Fruit fly (Drosophila melanogaster) whole organism, embryonic: Measurements from ENCODE around the gene CG3165.

Experiments
- Antp ChIP-seq: fragments of 200-800 bp; sonication (Bioruptor generic); optimal IDR thresholded peaks from 3 replicates; lab custom pipeline; 2016; ENCODE audit warnings: missing biosample characterization, missing genetic modification characterization
- Atf3 ChIP-seq: fragments of 200-800 bp; sonication (Bioruptor generic); optimal IDR thresholded peaks from 3 replicates; lab custom pipeline; 2016; ENCODE audit warnings: missing biosample characterization, missing genetic modification characterization
- Awh ChIP-seq: fragments of 200-800 bp; sonication (Bioruptor generic); IDR thresholded peaks from 2 replicates; pipeline ENCODE4, ENCODE4 v1.3.6; 2022; ENCODE audit warnings: missing biosample characterization, missing genetic modification characterization
- B-H2 ChIP-seq: fragments of 200-800 bp; sonication (Bioruptor generic); optimal IDR thresholded peaks from 2 replicates; lab custom pipeline; 2018; ENCODE audit warnings: missing biosample characterization, mild to moderate bottlenecking, missing genetic modification characterization
- CG10431 ChIP-seq: fragments of 200-800 bp; sonication (Bioruptor generic); optimal IDR thresholded peaks from 3 replicates; lab custom pipeline; 2018; ENCODE audit warnings: missing biosample characterization, mild to moderate bottlenecking, missing genetic modification characterization
- CG15601 ChIP-seq: fragments of 200-800 bp; sonication (Bioruptor generic); optimal IDR thresholded peaks from 3 replicates; lab custom pipeline; 2019; ENCODE audit warnings: missing biosample characterization, mild to moderate bottlenecking, missing genetic modification characterization, moderate library complexity
- CG15696 ChIP-seq: fragments of 200-800 bp; sonication (Bioruptor generic); optimal IDR thresholded peaks from 2 replicates; lab custom pipeline; 2019; ENCODE audit warnings: missing biosample characterization, mild to moderate bottlenecking, missing genetic modification characterization, moderate library complexity
- CG16863 ChIP-seq: fragments of 200-800 bp; sonication (Bioruptor generic); optimal IDR thresholded peaks from 3 replicates; lab custom pipeline; 2016; ENCODE audit warnings: missing biosample characterization, missing genetic modification characterization
- CG18262 ChIP-seq: fragments of 200-800 bp; optimal IDR thresholded peaks from 3 replicates; lab custom pipeline; 2019; ENCODE audit warnings: missing biosample characterization, mild to moderate bottlenecking, missing genetic modification characterization, moderate library complexity
- CG2120 ChIP-seq: fragments of 200-800 bp; sonication (Bioruptor generic); optimal IDR thresholded peaks from 3 replicates; lab custom pipeline; 2016; ENCODE audit warnings: missing biosample characterization, missing genetic modification characterization
- CG31441 ChIP-seq: fragments of 200-800 bp; sonication (Bioruptor generic); IDR thresholded peaks from 2 replicates; pipeline ENCODE4 v1.3.6; 2022; ENCODE audit warnings: missing biosample characterization, missing genetic modification characterization
- CG32532 ChIP-seq: fragments of 200-800 bp; sonication (Bioruptor generic); IDR thresholded peaks from 2 replicates; pipeline ENCODE4 v1.3.6; 2022; ENCODE audit warnings: missing biosample characterization, missing genetic modification characterization
- CG3995 ChIP-seq: fragments of 200-800 bp; sonication (Bioruptor generic); optimal IDR thresholded peaks from 3 replicates; lab custom pipeline; 2016; ENCODE audit warnings: missing biosample characterization, missing genetic modification characterization
- CG4707 ChIP-seq: fragments of 200-800 bp; sonication (Bioruptor generic); optimal IDR thresholded peaks from 2 replicates; lab custom pipeline; 2018; ENCODE audit warnings: missing biosample characterization, mild to moderate bottlenecking, missing genetic modification characterization, moderate library complexity
- CG4820 ChIP-seq: fragments of 200-800 bp; sonication (Bioruptor generic); optimal IDR thresholded peaks from 3 replicates; lab custom pipeline; 2016; ENCODE audit warnings: missing biosample characterization, missing genetic modification characterization
- CG6254 ChIP-seq: fragments of 200-800 bp; sonication (Bioruptor generic); optimal IDR thresholded peaks from 3 replicates; lab custom pipeline; 2017; ENCODE audit warnings: mild to moderate bottlenecking, missing biosample characterization, missing genetic modification reagents, missing genetic modification characterization
- CG6791 ChIP-seq: fragments of 200-800 bp; sonication (Bioruptor generic); IDR thresholded peaks from 3 replicates; pipeline ENCODE4 v1.3.6; 2022; ENCODE audit warnings: missing biosample characterization, missing genetic modification characterization; ENCODE audit not compliant: partially characterized antibody
- CG6813 ChIP-seq: fragments of 200-800 bp; sonication (Bioruptor generic); optimal IDR thresholded peaks from 2 replicates; lab custom pipeline; 2017; ENCODE audit warnings: missing biosample characterization, missing genetic modification characterization, mild to moderate bottlenecking, moderate library complexity, missing genetic modification reagents
- CG7372 ChIP-seq: fragments of 200-800 bp; sonication (Bioruptor generic); IDR thresholded peaks from 2 replicates; pipeline ENCODE4 v1.3.6; 2022; ENCODE audit warnings: missing biosample characterization, missing genetic modification characterization
- CG7556 ChIP-seq: fragments of 200-800 bp; sonication (Bioruptor generic); optimal IDR thresholded peaks from 2 replicates; lab custom pipeline; 2017; ENCODE audit warnings: missing biosample characterization, mild to moderate bottlenecking, missing genetic modification characterization
- CG7786 ChIP-seq: fragments of 200-800 bp; sonication (Bioruptor generic); optimal IDR thresholded peaks from 2 replicates; lab custom pipeline; 2016; ENCODE audit warnings: missing biosample characterization, missing genetic modification characterization
- CG8290 ChIP-seq, 3 experiments: fragments of 200-800 bp; sonication (Bioruptor generic); optimal IDR thresholded peaks; 2 replicates each; lab custom pipeline; 2016 to 2019; ENCODE audit warnings: missing biosample characterization in 3 of 3, missing genetic modification characterization in 3 of 3, mild to moderate bottlenecking in 2 of 3, moderate library complexity in 1 of 3
- D19B ChIP-seq: fragments of 200-800 bp; sonication (Bioruptor generic); optimal IDR thresholded peaks from 2 replicates; lab custom pipeline; 2017; ENCODE audit warnings: missing biosample characterization, mild to moderate bottlenecking, missing genetic modification characterization
- E2f2 ChIP-seq: fragments of 200-800 bp; sonication (Bioruptor generic); IDR thresholded peaks from 2 replicates; pipeline ENCODE4 v1.3.6; 2022; ENCODE audit warnings: missing biosample characterization, missing genetic modification characterization
- Jarid2 ChIP-seq: fragments of 200-800 bp; sonication (Bioruptor generic); optimal IDR thresholded peaks from 3 replicates; lab custom pipeline; 2017; ENCODE audit warnings: mild to moderate bottlenecking, missing biosample characterization, missing genetic modification reagents, missing genetic modification characterization
- Max ChIP-seq: fragments of 200-800 bp; sonication (Bioruptor generic); optimal IDR thresholded peaks from 2 replicates; lab custom pipeline; 2016; ENCODE audit warnings: missing biosample characterization, mild to moderate bottlenecking, missing genetic modification characterization
- Med ChIP-seq: fragments of 200-800 bp; sonication (Bioruptor generic); peaks from one replicate; lab custom pipeline; 2016; ENCODE audit warnings: missing biosample characterization, missing genetic modification characterization, mild to moderate bottlenecking, inconsistent platforms, moderate library complexity
- Nf-YB ChIP-seq: fragments of 200-800 bp; sonication (Bioruptor generic); optimal IDR thresholded peaks from 3 replicates; lab custom pipeline; 2019; ENCODE audit warnings: missing biosample characterization, mild to moderate bottlenecking, missing genetic modification characterization, moderate library complexity
- Opbp ChIP-seq: fragments of 200-800 bp; sonication (Bioruptor generic); IDR thresholded peaks from 3 replicates; pipeline ENCODE4 v1.3.6; 2022; ENCODE audit warnings: missing biosample characterization, missing genetic modification characterization; ENCODE audit not compliant: partially characterized antibody
- Sox100B ChIP-seq: fragments of 200-800 bp; sonication (Bioruptor generic); optimal IDR thresholded peaks from 3 replicates; lab custom pipeline; 2018; ENCODE audit warnings: missing biosample characterization, mild to moderate bottlenecking, missing genetic modification characterization
- Stat92E ChIP-seq, 3 experiments: fragments of >200 bp in 2 of 3; fragments of 200-800 bp in 1 of 3; sonication (Bioruptor generic) in 1 of 3; optimal IDR thresholded peaks; 2 replicates each; lab custom pipeline; 2017 to 2019; ENCODE audit warnings: missing biosample characterization in 3 of 3, missing genetic modification characterization in 3 of 3, mild to moderate bottlenecking in 1 of 3, moderate library complexity in 1 of 3
- Tbp ChIP-seq: fragments of >200 bp; optimal IDR thresholded peaks from 2 replicates; lab custom pipeline; 2018; ENCODE audit warnings: missing biosample characterization, missing genetic modification characterization
- Trl ChIP-seq, 3 experiments: fragments of >200 bp in 2 of 3; fragments of 200-800 bp in 1 of 3; sonication (Bioruptor generic) in 1 of 3; optimal IDR thresholded peaks; 2 replicates in 1 of 3; 3 replicates in 2 of 3; lab custom pipeline; 2016 to 2017; ENCODE audit warnings: missing biosample characterization in 1 of 3, missing genetic modification characterization in 1 of 3
- ap ChIP-seq: fragments of 200-800 bp; sonication (Bioruptor generic); IDR thresholded peaks from 2 replicates; pipeline ENCODE4 v1.3.6; 2022; ENCODE audit warnings: missing biosample characterization, missing genetic modification characterization
- ara ChIP-seq: fragments of 200-800 bp; sonication (Bioruptor generic); IDR thresholded peaks from 2 replicates; pipeline ENCODE4 v1.3.6; 2022; ENCODE audit warnings: missing biosample characterization, missing genetic modification characterization
- crc ChIP-seq: fragments of 200-800 bp; sonication (Bioruptor generic); optimal IDR thresholded peaks from 2 replicates; lab custom pipeline; 2016; ENCODE audit warnings: missing biosample characterization, missing genetic modification characterization
- croc ChIP-seq: fragments of 200-800 bp; sonication (Bioruptor generic); conservative IDR thresholded peaks from 3 replicates; pipeline ENCODE4 v1.3.6; 2022; ENCODE audit warnings: missing biosample characterization, missing genetic modification characterization
- dmrt99B ChIP-seq: fragments of 200-800 bp; sonication (Bioruptor generic); optimal IDR thresholded peaks from 2 replicates; lab custom pipeline; 2018; ENCODE audit warnings: missing biosample characterization, mild to moderate bottlenecking, missing genetic modification characterization, moderate library complexity
- ewg ChIP-seq: fragments of 200-800 bp; sonication (Bioruptor generic); optimal IDR thresholded peaks from 3 replicates; lab custom pipeline; 2017; ENCODE audit warnings: mild to moderate bottlenecking, missing biosample characterization, missing genetic modification reagents, missing genetic modification characterization
- grn ChIP-seq: fragments of 200-800 bp; sonication (Bioruptor generic); optimal IDR thresholded peaks from 3 replicates; lab custom pipeline; 2017; ENCODE audit warnings: missing biosample characterization, missing genetic modification characterization
- lmd ChIP-seq: fragments of 200-800 bp; sonication (Bioruptor generic); IDR thresholded peaks from 2 replicates; pipeline ENCODE4 v1.3.6; 2022; ENCODE audit warnings: missing biosample characterization, missing genetic modification characterization
- pb ChIP-seq: fragments of 200-800 bp; sonication (Bioruptor generic); optimal IDR thresholded peaks from 3 replicates; lab custom pipeline; 2016; ENCODE audit warnings: missing biosample characterization, missing genetic modification characterization
- peb ChIP-seq: fragments of 200-800 bp; sonication (Bioruptor generic); IDR thresholded peaks from 2 replicates; pipeline ENCODE4 v1.3.6; 2022; ENCODE audit warnings: missing biosample characterization, missing genetic modification characterization
- prd ChIP-seq, 3 experiments: fragments of >200 bp in 2 of 3; fragments of 200-800 bp in 1 of 3; sonication (Bioruptor generic) in 1 of 3; optimal IDR thresholded peaks in 2 of 3; IDR thresholded peaks in 1 of 3; 2 replicates in 2 of 3; 3 replicates in 1 of 3; pipeline versions ENCODE4 v1.3.6 to Lab custom; 2017 to 2022; ENCODE audit warnings: missing biosample characterization in 1 of 3, missing genetic modification characterization in 1 of 3
- rib ChIP-seq: fragments of 200-800 bp; sonication (Bioruptor generic); IDR thresholded peaks from 2 replicates; pipeline ENCODE4 v1.3.6; 2022; ENCODE audit warnings: missing biosample characterization, missing genetic modification characterization
- sr ChIP-seq: fragments of 200-800 bp; sonication (Bioruptor generic); IDR thresholded peaks from 3 replicates; pipeline ENCODE4 v1.3.6; 2022; ENCODE audit warnings: missing biosample characterization, missing genetic modification characterization
- stc ChIP-seq: fragments of 200-800 bp; sonication (Bioruptor generic); IDR thresholded peaks from 2 replicates; pipeline ENCODE4 v1.3.6; 2022; ENCODE audit warnings: missing biosample characterization, missing genetic modification characterization
- tin ChIP-seq: fragments of 200-800 bp; sonication (Bioruptor generic); optimal IDR thresholded peaks from 3 replicates; lab custom pipeline; 2016; ENCODE audit warnings: missing biosample characterization, missing genetic modification characterization
- tna ChIP-seq: fragments of 200-800 bp; sonication (Bioruptor generic); IDR thresholded peaks from 2 replicates; pipeline ENCODE4 v1.3.6; 2022; ENCODE audit warnings: missing biosample characterization, missing genetic modification characterization; ENCODE audit not compliant: partially characterized antibody
- tup ChIP-seq: fragments of 200-800 bp; sonication (Bioruptor generic); optimal IDR thresholded peaks from 2 replicates; lab custom pipeline; 2016; ENCODE audit warnings: missing biosample characterization, mild to moderate bottlenecking, missing genetic modification characterization, moderate library complexity

Gene CG3165

DNA sequence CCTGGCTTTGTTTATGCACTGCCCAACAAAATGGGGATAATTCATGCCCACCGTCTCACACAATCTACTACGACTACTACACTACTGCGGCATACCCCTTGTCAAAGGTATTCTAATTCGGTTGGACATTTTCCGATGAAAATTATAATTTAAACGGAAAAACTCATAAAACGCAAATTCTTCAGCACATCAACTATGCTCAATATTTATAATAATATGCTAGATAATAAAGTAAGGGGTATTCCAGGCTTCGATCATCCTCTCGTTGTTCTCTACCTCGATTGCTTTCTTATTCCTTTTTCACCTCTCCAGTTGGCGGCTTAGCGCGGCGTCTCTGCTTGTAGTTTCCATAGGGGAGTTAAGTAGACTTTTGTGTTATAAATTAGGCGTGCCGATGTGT, 35.6 kb upstream of the CG3165 start (continued):
- TF ChIP-seq CG8290 (GFP tag; optimal IDR thresholded peaks at IDR 0.05; lab: Kevin White, UChicago) (no peak), CG8290 (tag; optimal IDR thresholded peaks at IDR 0.05; lab: Kevin White, UChicago) (peak in 1 of 2 experiments; percentile 12), B-H2 (GFP tag; lab: Kevin White, UChicago) (no peak), CG2120 (peak; percentile 39), peb (GFP tag; lab: Robert Waterston, UW) (no peak), CG7372 (GFP tag; lab: Robert Waterston, UW) (no peak), CG7786 (GFP tag; lab: Kevin White, UChicago) (no peak), CG6791 (GFP tag; lab: Robert Waterston, UW) (no peak), Atf3 (GFP tag; lab: Kevin White, UChicago) (no peak), crc (no peak), CG4820 (GFP tag; lab: Kevin White, UChicago) (no peak), Sox100B (GFP tag; lab: Kevin White, UChicago) (no peak), CG6813 (GFP tag; lab: Kevin White, UChicago) (no peak), Stat92E (GFP tag; optimal IDR thresholded peaks at IDR 0.05; lab: Kevin White, UChicago) (no peak), CG3995 (GFP tag; lab: Kevin White, UChicago) (no peak), Max (GFP tag; lab: Kevin White, UChicago) (no peak), ara (GFP tag; lab: Robert Waterston, UW) (no peak), pb (no peak), CG4707 (GFP tag; lab: Kevin White, UChicago) (no peak), croc (GFP tag; lab: Robert Waterston, UW) (no peak), ap (GFP tag; lab: Robert Waterston, UW) (no peak), Trl (optimal IDR thresholded peaks at IDR 0.05; lab: Kevin White, UChicago) (no peak), Trl (GFP tag; optimal IDR thresholded peaks at IDR 0.05; lab: Kevin White, UChicago) (no peak), prd (optimal IDR thresholded peaks at IDR 0.05; lab: Kevin White, UChicago) (no peak), prd (GFP tag; IDR thresholded peaks at IDR 0.05; lab: Robert Waterston, UW) (peak; percentile 44; the same call in 1 of the 3 replicates), CG32532 (0 out of 2 replicates have a peak, but pooled peaks have one; percentile 24), Tbp (GFP tag; lab: Kevin White, UChicago) (no peak), tup (GFP tag; lab: Kevin White, UChicago) (no peak), Antp (GFP tag; lab: Kevin White, UChicago) (no peak), ewg (GFP tag; lab: Kevin White, UChicago) (no peak), Med (peak; percentile 51), sr (GFP tag; lab: Robert Waterston, UW) (no peak), Jarid2 (GFP tag; lab: Kevin White, UChicago) (no peak), CG15696 (tag; lab: Kevin White, UChicago) (no peak), CG16863 (GFP tag; lab: Kevin White, UChicago) (no peak), grn (no peak), stc (GFP tag; lab: Robert Waterston, UW) (no peak), CG10431 (GFP tag; lab: Kevin White, UChicago) (no peak), E2f2 (GFP tag; lab: Robert Waterston, UW) (no peak), CG15601 (no peak), Awh (GFP tag; lab: Robert Waterston, UW) (no peak), lmd (GFP tag; lab: Robert Waterston, UW) (peak; percentile 25; the same call in 1 of the 2 replicates), tin (GFP tag; lab: Kevin White, UChicago) (no peak), CG6254 (GFP tag; lab: Kevin White, UChicago) (no peak), Opbp (GFP tag; lab: Robert Waterston, UW) (no peak), dmrt99B (tag; lab: Kevin White, UChicago) (peak; percentile 46), Nf-YB (GFP tag; lab: Kevin White, UChicago) (no peak), CG7556 (GFP tag; lab: Kevin White, UChicago) (peak; percentile 33), rib (GFP tag; lab: Robert Waterston, UW) (no peak), CG31441 (GFP tag; lab: Robert Waterston, UW) (no peak), tna (GFP tag; lab: Robert Waterston, UW) (no peak), D19B (GFP tag; lab: Kevin White, UChicago) (peak; percentile 78), CG18262 (tag; lab: Kevin White, UChicago) (no peak)
